Fruit fly (Drosophila melanogaster): ENCODE results near the gene noc.

The noc gene

dm6 chr2L:14500383-14500782, 9.7 kb downstream of the noc start (continued):
- TF ChIP-seq bcd (GFP tag; optimal IDR thresholded peaks at IDR 0.05), result peak; percentile 55
- no peak for TF ChIP-seq amos (GFP tag; IDR thresholded peaks at IDR 0.05; ENCODE audit: partially characterized antibody)
- TF ChIP-seq btn (GFP tag; optimal IDR thresholded peaks at IDR 0.05), result no peak
- TF ChIP-seq Drgx (GFP tag; IDR thresholded peaks at IDR 0.05), result no peak
- TF ChIP-seq tio (GFP tag; optimal IDR thresholded peaks at IDR 0.05), result peak; percentile 72
- TF ChIP-seq CG4854 (GFP tag; optimal IDR thresholded peaks at IDR 0.05), result no peak
- TF ChIP-seq CG11560 (tag; IDR thresholded peaks at IDR 0.05), result no peak
- TF ChIP-seq Abd-B (GFP tag; optimal IDR thresholded peaks at IDR 0.05), result peak; percentile 66
- TF ChIP-seq CG8765 (GFP tag; IDR thresholded peaks at IDR 0.05), result 0 out of 2 replicates have a peak, but pooled peaks have one; percentile 22
- no peak for TF ChIP-seq D (optimal IDR thresholded peaks at IDR 0.05)
- peak; percentile 67 for TF ChIP-seq D (GFP tag; optimal IDR thresholded peaks at IDR 0.05)
- peak; percentile 82 for TF ChIP-seq CG30403 (GFP tag; optimal IDR thresholded peaks at IDR 0.05)
- no peak for TF ChIP-seq sr (GFP tag; IDR thresholded peaks at IDR 0.05)
- TF ChIP-seq sisA (GFP tag; IDR thresholded peaks at IDR 0.05), result peak; percentile 63
- peak; percentile 30 for TF ChIP-seq sens (GFP tag)
- peak; percentile 57 for TF ChIP-seq vvl (GFP tag; IDR thresholded peaks at IDR 0.05)
- no peak for TF ChIP-seq Optix (GFP tag; IDR thresholded peaks at IDR 0.05)
- TF ChIP-seq mirr (GFP tag; optimal IDR thresholded peaks at IDR 0.05), result no peak
- TF ChIP-seq Hr51 (GFP tag; optimal IDR thresholded peaks at IDR 0.05), result peak in 1 of 2 experiments; percentile 63
- peak; percentile 45 for TF ChIP-seq HmgZ (tag; optimal IDR thresholded peaks at IDR 0.05)
- TF ChIP-seq CG5245 (GFP tag; optimal IDR thresholded peaks at IDR 0.05), result no peak
- peak; percentile 57 for TF ChIP-seq jing (GFP tag; optimal IDR thresholded peaks at IDR 0.05)
- TF ChIP-seq disco-r (GFP tag; optimal IDR thresholded peaks at IDR 0.05), result no peak
- no peak for TF ChIP-seq ro (GFP tag; IDR thresholded peaks at IDR 0.05)
- TF ChIP-seq her (GFP tag; optimal IDR thresholded peaks at IDR 0.05), result no peak
- TF ChIP-seq pnt (GFP tag; optimal IDR thresholded peaks at IDR 0.05), result peak; percentile 55
- TF ChIP-seq CG17186 (GFP tag; optimal IDR thresholded peaks at IDR 0.05), result no peak
- TF ChIP-seq bigmax (GFP tag; optimal IDR thresholded peaks at IDR 0.05), result no peak
- no peak for TF ChIP-seq CG2889 (GFP tag; IDR thresholded peaks at IDR 0.05)
- no peak for TF ChIP-seq hb (GFP tag; IDR thresholded peaks at IDR 0.05; ENCODE audit: partially characterized antibody)
- peak; percentile 58 for TF ChIP-seq CG10366 (GFP tag; IDR thresholded peaks at IDR 0.05)
- TF ChIP-seq bab2 (GFP tag; optimal IDR thresholded peaks at IDR 0.05), result peak; percentile 59
- TF ChIP-seq CG12744 (GFP tag; optimal IDR thresholded peaks at IDR 0.05), result no peak
- TF ChIP-seq CG9437 (GFP tag; optimal IDR thresholded peaks at IDR 0.05), result peak; percentile 50
- TF ChIP-seq hkb (optimal IDR thresholded peaks at IDR 0.05), result no peak
- peak; percentile 74 for TF ChIP-seq hkb (GFP tag; IDR thresholded peaks at IDR 0.05)
- TF ChIP-seq CG14860 (GFP tag; IDR thresholded peaks at IDR 0.05; ENCODE audit: partially characterized antibody), result no peak
- TF ChIP-seq CG7786 (GFP tag; optimal IDR thresholded peaks at IDR 0.05), result peak; percentile 26
- TF ChIP-seq ERR (GFP tag; optimal IDR thresholded peaks at IDR 0.05), result no peak
- peak; percentile 65 for TF ChIP-seq CG14710 (tag; optimal IDR thresholded peaks at IDR 0.05)
- peak; percentile 40; the same call in 1 of the 3 replicates for TF ChIP-seq ken (GFP tag; IDR thresholded peaks at IDR 0.05)

- no peak for TF ChIP-seq CG3838 (GFP tag; optimal IDR thresholded peaks at IDR 0.05)
- TF ChIP-seq scrt (GFP tag; optimal IDR thresholded peaks at IDR 0.05), result no peak
- no peak for TF ChIP-seq lola (GFP tag; optimal IDR thresholded peaks at IDR 0.05)
- 0 out of 2 replicates have a peak, but pooled peaks have one; percentile 17 for TF ChIP-seq chm (GFP tag; IDR thresholded peaks at IDR 0.05)
- no peak for TF ChIP-seq Optix (GFP tag; IDR thresholded peaks at IDR 0.05)
- no peak for TF ChIP-seq tup (GFP tag; optimal IDR thresholded peaks at IDR 0.05)
- TF ChIP-seq lbe (GFP tag; optimal IDR thresholded peaks at IDR 0.05), result peak; percentile 15
- no peak for TF ChIP-seq vvl (GFP tag; IDR thresholded peaks at IDR 0.05)
- peak; percentile 9 for TF ChIP-seq CG11504 (tag; optimal IDR thresholded peaks at IDR 0.05)
- TF ChIP-seq cwo (GFP tag; optimal IDR thresholded peaks at IDR 0.05), result peak; percentile 40
- no peak for TF ChIP-seq CG1647 (GFP tag; optimal IDR thresholded peaks at IDR 0.05)
- peak; percentile 57 for TF ChIP-seq ATbp (GFP tag; optimal IDR thresholded peaks at IDR 0.05)
- no peak for TF ChIP-seq CG18764 (GFP tag; optimal IDR thresholded peaks at IDR 0.05)
Measured at dm6 chr2L:14501132-14501954, 10.7 kb downstream of the noc start.

Data from whole organism, embryonic.